Worm (Caenorhabditis elegans): ENCODE data around the gene F08D12.3.

The F08D12.3 gene

ce11 chrII:2816676-2817075 is 37.3 kb downstream of the F08D12.3 start, which contains the start of gene set-13:
Gene set-13 (plus strand): TSS chrII:2816976.
- no peak for TF ChIP-seq hmg-11 (tag; optimal IDR thresholded peaks at IDR 0.05)
- TF ChIP-seq nhr-77 (tag; optimal IDR thresholded peaks at IDR 0.05): no peak
- TF ChIP-seq nhr-43 (tag; optimal IDR thresholded peaks at IDR 0.05; ENCODE audit: poor library complexity, severe bottlenecking): no peak
- no peak for TF ChIP-seq snpc-4 (tag; optimal IDR thresholded peaks at IDR 0.05)
- no peak for TF ChIP-seq pha-4 (tag; optimal IDR thresholded peaks at IDR 0.05)
- no peak for TF ChIP-seq fkh-2 (tag; optimal IDR thresholded peaks at IDR 0.05)
- TF ChIP-seq ZK546.5 (tag; optimal IDR thresholded peaks at IDR 0.05): no peak
- TF ChIP-seq unc-39 (tag; optimal IDR thresholded peaks at IDR 0.05): no peak
- no peak for TF ChIP-seq ceh-28 (tag; optimal IDR thresholded peaks at IDR 0.05)
- no peak for TF ChIP-seq fos-1 (tag; optimal IDR thresholded peaks at IDR 0.05)

DNA sequence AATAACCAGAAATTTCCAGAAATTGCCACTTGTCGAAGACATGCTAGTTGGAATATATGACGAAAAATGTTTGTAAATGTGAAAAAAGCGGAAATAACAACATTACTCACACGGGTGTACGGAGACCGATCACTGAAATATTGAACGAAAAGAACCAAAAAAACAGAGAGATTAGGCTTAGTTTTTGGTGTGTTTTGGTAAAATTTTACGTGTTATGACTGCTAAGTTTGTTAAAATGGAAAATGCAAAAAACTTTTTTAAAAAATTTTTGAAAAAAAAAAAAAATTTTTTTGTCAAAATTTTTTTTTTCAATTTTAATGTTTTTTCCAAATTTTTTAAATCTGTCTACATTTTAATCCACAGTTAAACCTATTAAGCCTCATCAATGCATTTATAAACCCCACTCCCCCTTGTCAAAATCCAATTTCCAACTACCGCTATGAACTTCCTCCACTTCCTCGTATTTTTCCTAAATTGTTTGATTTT is 43.1 kb downstream of the F08D12.3 start, which contains the start of the genes fut-4 and K12H6.10:
fut-4 (minus strand) TSS at position 101 of the 486 bp plus-strand sequence.
K12H6.10 (plus strand) TSS at position 436 of the 486 bp plus-strand sequence.
- no peak for TF ChIP-seq zag-1 (tag; optimal IDR thresholded peaks at IDR 0.05)
- no peak for TF ChIP-seq unc-39 (tag; optimal IDR thresholded peaks at IDR 0.05)
- TF ChIP-seq skn-1 (tag; optimal IDR thresholded peaks at IDR 0.05): no peak
- TF ChIP-seq mml-1 (tag; optimal IDR thresholded peaks at IDR 0.05): no peak
- TF ChIP-seq ama-1 (optimal IDR thresholded peaks at IDR 0.05): no peak
- TF ChIP-seq nhr-77 (tag; optimal IDR thresholded peaks at IDR 0.05): no peak
- TF ChIP-seq nhr-67 (tag; optimal IDR thresholded peaks at IDR 0.05): no peak

DNA sequence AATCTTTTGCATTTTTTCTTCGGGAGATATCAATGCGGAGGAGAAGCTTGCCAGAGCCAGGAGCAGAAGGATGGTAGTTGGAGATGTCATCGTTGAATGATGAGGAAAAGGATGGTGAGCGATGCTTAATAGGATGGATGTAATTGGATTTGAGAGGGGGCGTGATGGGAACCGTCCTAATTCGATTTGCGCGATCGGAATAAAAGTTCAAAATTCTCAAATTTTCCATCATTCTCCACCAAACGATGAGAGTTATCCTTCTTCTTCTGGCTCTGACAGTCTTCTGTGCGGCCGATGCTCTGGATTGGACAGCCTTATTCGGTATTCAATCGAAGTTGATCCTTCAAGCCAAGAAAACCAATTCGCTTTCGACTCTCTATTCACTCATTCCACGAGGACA is 44.8 kb downstream of the F08D12.3 start, which contains the start of the genes K12H6.4 and K12H6.9:
K12H6.4 (minus strand) TSS at position 101 of the 400 bp plus-strand sequence.
K12H6.9 (plus strand) TSS at position 236 of the 400 bp plus-strand sequence.
- TF ChIP-seq mdl-1 (tag; optimal IDR thresholded peaks at IDR 0.05) (no peak), ceh-16 (tag; optimal IDR thresholded peaks at IDR 0.05) (no peak)

ce11 chrII:2826073-2826472 is 46.7 kb downstream of the F08D12.3 start, which contains the start of gene K12H6.5:
Gene K12H6.5 (minus strand): TSS chrII:2826173.
- no peak for TF ChIP-seq pha-4 (tag; optimal IDR thresholded peaks at IDR 0.05)
- no peak for TF ChIP-seq ceh-28 (tag; optimal IDR thresholded peaks at IDR 0.05)
- TF ChIP-seq R02D3.7 (tag; optimal IDR thresholded peaks at IDR 0.05): no peak
- TF ChIP-seq nhr-77 (tag; optimal IDR thresholded peaks at IDR 0.05): no peak
- no peak for TF ChIP-seq lin-15B (tag; optimal IDR thresholded peaks at IDR 0.05)
- TF ChIP-seq lsy-12 (tag; optimal IDR thresholded peaks at IDR 0.05): no peak
- no peak for TF ChIP-seq egl-27 (tag; optimal IDR thresholded peaks at IDR 0.05)
- TF ChIP-seq nhr-12 (tag; optimal IDR thresholded peaks at IDR 0.05): no peak
- TF ChIP-seq lin-39 (tag; optimal IDR thresholded peaks at IDR 0.05): no peak
- no peak for TF ChIP-seq nhr-237 (tag; optimal IDR thresholded peaks at IDR 0.05)
- no peak for TF ChIP-seq eor-1 (tag; optimal IDR thresholded peaks at IDR 0.05)
- TF ChIP-seq ceh-82 (tag; optimal IDR thresholded peaks at IDR 0.05): no peak
- no peak for TF ChIP-seq jun-1 (tag; optimal IDR thresholded peaks at IDR 0.05)
- no peak for TF ChIP-seq ceh-9 (tag; optimal IDR thresholded peaks at IDR 0.05)
- no peak for TF ChIP-seq elt-3 (tag; optimal IDR thresholded peaks at IDR 0.05)

- no peak for TF ChIP-seq sea-2 (GFP tag; optimal IDR thresholded peaks at IDR 0.05)
- TF ChIP-seq nhr-23 (tag; optimal IDR thresholded peaks at IDR 0.05): no peak
- TF ChIP-seq tbx-2 (tag; optimal IDR thresholded peaks at IDR 0.05): no peak
- TF ChIP-seq ZK546.5 (tag; optimal IDR thresholded peaks at IDR 0.05): no peak
- no peak for TF ChIP-seq nfya-1 (tag; optimal IDR thresholded peaks at IDR 0.05; ENCODE audit: insufficient read depth)
- no peak for TF ChIP-seq daf-12 (tag; optimal IDR thresholded peaks at IDR 0.05)
- no peak for TF ChIP-seq nhr-25 (tag; optimal IDR thresholded peaks at IDR 0.05)
- TF ChIP-seq fos-1 (tag; optimal IDR thresholded peaks at IDR 0.05): no peak
- no peak for TF ChIP-seq nhr-237 (tag; optimal IDR thresholded peaks at IDR 0.05)
- TF ChIP-seq ceh-16 (tag; optimal IDR thresholded peaks at IDR 0.05): no peak
- TF ChIP-seq ceh-82 (tag; optimal IDR thresholded peaks at IDR 0.05): no peak
- no peak for TF ChIP-seq jun-1 (tag; optimal IDR thresholded peaks at IDR 0.05)
Measured at ce11 chrII:2827859-2828403, 48.6 kb downstream of the F08D12.3 start, which contains the start of gene K12H6.8. Gene K12H6.8 (plus strand): TSS chrII:2827896.
